Worm (Caenorhabditis elegans): ENCODE measurements around the gene Y49G5B.1.
A peak's percentile ranks its signal among the peaks of the same experiment; 100 is the strongest.

The Y49G5B.1 gene

ce11 chrV:5204127-5204526 lies 19.0 kb upstream of the Y49G5B.1 start, which contains the start of gene ttc-37 (continued):
- TF ChIP-seq lir-3 (tag; optimal IDR thresholded peaks at IDR 0.05; ENCODE audit: poor library complexity): no peak
- TF ChIP-seq fos-1 (tag; optimal IDR thresholded peaks at IDR 0.05): peak; percentile 33
- no peak for TF ChIP-seq mab-9 (GFP tag; IDR thresholded peaks at IDR 0.05)
- no peak for TF ChIP-seq ceh-90 (tag; optimal IDR thresholded peaks at IDR 0.05)
- TF ChIP-seq unc-86 (tag; optimal IDR thresholded peaks at IDR 0.05): peak; percentile 65
- TF ChIP-seq alr-1 (tag; optimal IDR thresholded peaks at IDR 0.05; ENCODE audit: borderline replicate concordance): no peak
- no peak for TF ChIP-seq nhr-237 (tag; optimal IDR thresholded peaks at IDR 0.05)
- no peak for TF ChIP-seq C34B4.2 (tag; optimal IDR thresholded peaks at IDR 0.05)
- TF ChIP-seq zip-4 (GFP tag; optimal IDR thresholded peaks at IDR 0.05): no peak
- TF ChIP-seq pax-3 (tag; optimal IDR thresholded peaks at IDR 0.05): no peak
- TF ChIP-seq unc-130 (tag; optimal IDR thresholded peaks at IDR 0.05): no peak
- TF ChIP-seq lsy-2 (tag; optimal IDR thresholded peaks at IDR 0.05): peak; percentile 74 to 77
- no peak for TF ChIP-seq unc-62 (GFP tag; optimal IDR thresholded peaks at IDR 0.05)
- no peak for TF ChIP-seq sox-4 (tag; optimal IDR thresholded peaks at IDR 0.05)
- no peak for TF ChIP-seq C04F5.9 (tag; optimal IDR thresholded peaks at IDR 0.05)
- TF ChIP-seq elt-2 (tag; optimal IDR thresholded peaks at IDR 0.05): no peak
- TF ChIP-seq nhr-85 (tag): peak; percentile 75
- TF ChIP-seq pag-3 (tag; optimal IDR thresholded peaks at IDR 0.05; ENCODE audit: borderline replicate concordance, insufficient read depth): peak; percentile 19
- TF ChIP-seq fkh-4 (tag; optimal IDR thresholded peaks at IDR 0.05; ENCODE audit: borderline replicate concordance): no peak
- TF ChIP-seq hlh-17 (GFP tag; optimal IDR thresholded peaks at IDR 0.05; ENCODE audit: borderline replicate concordance): no peak
- TF ChIP-seq isw-1 (GFP tag; IDR thresholded peaks at IDR 0.05): peak; percentile 13
- TF ChIP-seq lin-39 (tag; optimal IDR thresholded peaks at IDR 0.05): peak; percentile 52
- peak; percentile 31 to 65 (median 51) for TF ChIP-seq ceh-82 (tag; optimal IDR thresholded peaks at IDR 0.05)
- peak in 2 of 6 experiments; percentile 15 to 55 for TF ChIP-seq elt-3 (tag; optimal IDR thresholded peaks at IDR 0.05)
- TF ChIP-seq Y116A8C.19 (tag; optimal IDR thresholded peaks at IDR 0.05; ENCODE audit: borderline replicate concordance): no peak
- no peak for TF ChIP-seq fkh-10 (GFP tag; optimal IDR thresholded peaks at IDR 0.05)
- TF ChIP-seq unc-98 (GFP tag; IDR thresholded peaks at IDR 0.05): 0 out of 2 replicates have a peak, but pooled peaks have one; percentile 7
- no peak for TF ChIP-seq mdl-1 (tag; optimal IDR thresholded peaks at IDR 0.05)
- TF ChIP-seq tlp-1 (tag; optimal IDR thresholded peaks at IDR 0.05): no peak

ce11 chrV:5213674-5214073 lies 9.5 kb upstream of the Y49G5B.1 start:
- TF ChIP-seq sptf-1 (tag; optimal IDR thresholded peaks at IDR 0.05) (no peak), mdl-1 (tag; optimal IDR thresholded peaks at IDR 0.05) (no peak), nhr-77 (tag; optimal IDR thresholded peaks at IDR 0.05) (no peak), fkh-4 (tag; optimal IDR thresholded peaks at IDR 0.05; ENCODE audit: borderline replicate concordance) (no peak), C16A3.4 (tag; optimal IDR thresholded peaks at IDR 0.05) (no peak), nhr-71 (tag; optimal IDR thresholded peaks at IDR 0.05) (no peak), efl-1 (optimal IDR thresholded peaks at IDR 0.05) (no peak), efl-1 (GFP tag; optimal IDR thresholded peaks at IDR 0.05 in 1 of 2) (peak in 1 of 2 experiments; percentile 16), elt-3 (tag; optimal IDR thresholded peaks at IDR 0.05) (no peak), nhr-85 (tag) (peak; percentile 27), C34B4.2 (tag; optimal IDR thresholded peaks at IDR 0.05) (no peak), Y116A8C.19 (tag; optimal IDR thresholded peaks at IDR 0.05; ENCODE audit: borderline replicate concordance) (no peak), nhr-28 (tag; optimal IDR thresholded peaks at IDR 0.05) (no peak)

ce11 chrV:5225660-5226059 lies 2.5 kb downstream of the Y49G5B.1 start:
- TF ChIP-seq fos-1 (tag; optimal IDR thresholded peaks at IDR 0.05) (no peak), efl-1 (optimal IDR thresholded peaks at IDR 0.05) (no peak), efl-1 (GFP tag; optimal IDR thresholded peaks at IDR 0.05 in 1 of 2) (peak in 1 of 2 experiments; percentile 90), lin-14 (GFP tag; optimal IDR thresholded peaks at IDR 0.05) (peak; percentile 41), ama-1 (optimal IDR thresholded peaks at IDR 0.05) (no peak), aly-2 (tag; optimal IDR thresholded peaks at IDR 0.05) (no peak), nhr-237 (tag; optimal IDR thresholded peaks at IDR 0.05) (no peak), nhr-85 (tag) (peak; percentile 64), blmp-1 (tag; optimal IDR thresholded peaks at IDR 0.05) (peak; percentile 36), isw-1 (GFP tag; IDR thresholded peaks at IDR 0.05) (no peak), elt-3 (tag; optimal IDR thresholded peaks at IDR 0.05) (no peak), nhr-19 (GFP tag; conservative IDR thresholded peaks at IDR 0.05) (no peak)
